Worm (Caenorhabditis elegans) whole organism, young adult: ENCODE data around the gene C36B7.4.

ENCODE experiments used
- B0261.1 ChIP-seq: sonication (generic microtip); optimal IDR thresholded peaks from 2 replicates; lab custom pipeline; 2016; ENCODE audit warnings: mild to moderate bottlenecking, missing genetic modification characterization, moderate library complexity, missing compliant biosample characterization
- C17E4.6 ChIP-seq: fragments of 200-800 bp; sonication (Bioruptor generic); IDR thresholded peaks from 2 replicates; pipeline ENCODE4 v1.3.6; 2022; ENCODE audit warnings: missing genetic modification reagents, missing genetic modification characterization, missing compliant biosample characterization
- F10E7.11 ChIP-seq: sonication (generic microtip); optimal IDR thresholded peaks from 2 replicates; lab custom pipeline; 2017; ENCODE audit warnings: mild to moderate bottlenecking, missing genetic modification characterization, moderate library complexity, missing compliant biosample characterization
- F22D6.2 ChIP-seq: sonication (generic microtip); optimal IDR thresholded peaks from 2 replicates; lab custom pipeline; 2016; ENCODE audit warnings: mild to moderate bottlenecking, missing genetic modification characterization, missing compliant biosample characterization
- Y67H2A.10 ChIP-seq: fragments of 200-800 bp; sonication (Bioruptor generic); conservative IDR thresholded peaks from 2 replicates; pipeline ENCODE4 v1.3.6; 2022; ENCODE audit warnings: missing genetic modification reagents, missing genetic modification characterization, missing compliant biosample characterization
- Y79H2A.3 ChIP-seq: fragments of 200-800 bp; sonication (Bioruptor generic); conservative IDR thresholded peaks from 2 replicates; pipeline ENCODE4 v1.3.6; 2022; ENCODE audit warnings: missing genetic modification reagents, missing genetic modification characterization, missing compliant biosample characterization
- ama-1 ChIP-seq, 3 experiments: fragments of 150-350 bp in 1 of 3; sonication (generic microtip) in 2 of 3; optimal IDR thresholded peaks; 2 replicates each; lab custom pipeline; 2014 to 2018; ENCODE audit warnings: missing biosample characterization in 2 of 3, missing genetic modification characterization in 2 of 3, missing genetic modification reagents in 2 of 3
- athp-1 ChIP-seq: sonication (generic microtip); optimal IDR thresholded peaks from 2 replicates; lab custom pipeline; 2017; ENCODE audit warnings: mild to moderate bottlenecking, missing genetic modification characterization, missing compliant biosample characterization
- attf-5 ChIP-seq: fragments of 200-800 bp; sonication (Bioruptor generic); optimal IDR thresholded peaks from 2 replicates; lab custom pipeline; 2018; ENCODE audit warnings: mild to moderate bottlenecking, missing genetic modification characterization, missing compliant biosample characterization
- ceh-58 ChIP-seq: fragments of 200-800 bp; sonication (Bioruptor generic); IDR thresholded peaks from 2 replicates; pipeline ENCODE4 v1.3.6; 2022; ENCODE audit warnings: missing genetic modification characterization, missing compliant biosample characterization
- ceh-91 ChIP-seq: fragments of 200-800 bp; sonication (Bioruptor generic); IDR thresholded peaks from 2 replicates; pipeline ENCODE4 v1.3.6; 2022; ENCODE audit warnings: missing genetic modification reagents, missing genetic modification characterization, missing compliant biosample characterization
- dpff-1 ChIP-seq: sonication (generic microtip); optimal IDR thresholded peaks from 2 replicates; lab custom pipeline; 2017; ENCODE audit warnings: mild to moderate bottlenecking, missing genetic modification characterization, missing compliant biosample characterization
- dpl-1 ChIP-seq: fragments of 150-350 bp; optimal IDR thresholded peaks from 2 replicates; lab custom pipeline; 2014; ENCODE audit warnings: missing biosample characterization, missing genetic modification reagents, missing genetic modification characterization
- egrh-3 ChIP-seq: fragments of 200-800 bp; sonication (Bioruptor generic); IDR thresholded peaks from 2 replicates; pipeline ENCODE4 v1.3.6; 2022; ENCODE audit warnings: missing genetic modification reagents, missing genetic modification characterization, missing compliant biosample characterization
- ekl-4 ChIP-seq: fragments of 200-800 bp; sonication (Bioruptor generic); IDR thresholded peaks from 2 replicates; pipeline ENCODE4 v1.3.6; 2022; ENCODE audit warnings: missing genetic modification reagents, missing genetic modification characterization, missing compliant biosample characterization
- fkh-3 ChIP-seq: sonication (generic microtip); optimal IDR thresholded peaks from 2 replicates; lab custom pipeline; 2016; ENCODE audit warnings: mild to moderate bottlenecking, missing genetic modification characterization, missing compliant biosample characterization
- hlh-26 ChIP-seq: fragments of 200-800 bp; sonication (Bioruptor generic); conservative IDR thresholded peaks from 2 replicates; pipeline ENCODE4 v1.3.6; 2022; ENCODE audit warnings: missing genetic modification reagents, missing genetic modification characterization, missing compliant biosample characterization
- hmg-20 ChIP-seq: fragments of 200-800 bp; sonication (Bioruptor generic); IDR thresholded peaks from 2 replicates; pipeline ENCODE4 v1.3.6; 2022; ENCODE audit warnings: missing genetic modification reagents, missing genetic modification characterization, missing compliant biosample characterization
- let-526 ChIP-seq: fragments of 200-800 bp; sonication (Bioruptor generic); IDR thresholded peaks from 2 replicates; pipeline ENCODE4 v1.3.6; 2022; ENCODE audit warnings: missing genetic modification reagents, missing genetic modification characterization, missing compliant biosample characterization
- lin-40 ChIP-seq: sonication (generic microtip); optimal IDR thresholded peaks from 2 replicates; lab custom pipeline; 2016; ENCODE audit warnings: missing genetic modification characterization, mild to moderate bottlenecking, missing compliant biosample characterization, missing genotype, missing genetic modification reagents
- madf-3 ChIP-seq: fragments of 200-800 bp; sonication (Bioruptor generic); IDR thresholded peaks from 2 replicates; pipeline ENCODE4 v1.3.6; 2022; ENCODE audit warnings: missing genetic modification reagents, missing genetic modification characterization, missing compliant biosample characterization
- nfya-1 ChIP-seq: sonication (generic microtip); optimal IDR thresholded peaks from 2 replicates; lab custom pipeline; 2017; ENCODE audit warnings: antibody characterized with exemption, missing compliant biosample characterization, missing genetic modification characterization, borderline replicate concordance; ENCODE audit not compliant: insufficient read depth
- nhr-179 ChIP-seq: sonication (generic microtip); optimal IDR thresholded peaks from 2 replicates; lab custom pipeline; 2016; ENCODE audit warnings: mild to moderate bottlenecking, missing genetic modification characterization, missing compliant biosample characterization
- nhr-80 ChIP-seq: sonication (generic microtip); optimal IDR thresholded peaks from 2 replicates; lab custom pipeline; 2016; ENCODE audit warnings: missing genetic modification characterization, missing compliant biosample characterization
- rpc-1 ChIP-seq, 2 experiments: fragments of 150-350 bp in 1 of 2; sonication (generic microtip) in 1 of 2; optimal IDR thresholded peaks; 2 replicates each; lab custom pipeline; 2014 to 2018; ENCODE audit warnings: missing biosample characterization in 1 of 2, missing genetic modification characterization in 1 of 2, missing genetic modification reagents in 1 of 2, missing genotype in 1 of 2
- sea-2 ChIP-seq: fragments of 200-800 bp; sonication (Bioruptor generic); IDR thresholded peaks from 2 replicates; pipeline ENCODE4 v1.3.6; 2022; ENCODE audit warnings: missing genetic modification characterization, missing compliant biosample characterization
- snpc-3.4 ChIP-seq: sonication (generic microtip); optimal IDR thresholded peaks from 2 replicates; lab custom pipeline; 2017; ENCODE audit warnings: missing genetic modification characterization, mild to moderate bottlenecking, missing compliant biosample characterization, antibody characterized with exemption, moderate library complexity, missing genotype, missing genetic modification reagents
- sptf-2 ChIP-seq: fragments of 200-800 bp; sonication (Bioruptor generic); optimal IDR thresholded peaks from 2 replicates; lab custom pipeline; 2018; ENCODE audit warnings: mild to moderate bottlenecking, missing genetic modification characterization, missing compliant biosample characterization
- tbx-9 ChIP-seq: sonication (generic microtip); optimal IDR thresholded peaks from 2 replicates; lab custom pipeline; 2016; ENCODE audit warnings: borderline replicate concordance, missing genetic modification characterization, inconsistent platforms, missing compliant biosample characterization
- unc-62 ChIP-seq: fragments of 150-350 bp; optimal IDR thresholded peaks from 2 replicates; lab custom pipeline; 2014; ENCODE audit warnings: missing biosample characterization, missing genetic modification reagents, missing genetic modification characterization
- xnd-1 ChIP-seq: sonication (generic microtip); optimal IDR thresholded peaks from 2 replicates; lab custom pipeline; 2016; ENCODE audit warnings: missing genotype, missing genetic modification reagents, missing genetic modification characterization, missing compliant biosample characterization
- ztf-25 ChIP-seq: fragments of 200-800 bp; sonication (Bioruptor generic); IDR thresholded peaks from 2 replicates; pipeline ENCODE4 v1.3.6; 2022; ENCODE audit warnings: missing genetic modification reagents, missing genetic modification characterization, missing compliant biosample characterization
- ztf-26 ChIP-seq: sonication (generic microtip); optimal IDR thresholded peaks from 2 replicates; lab custom pipeline; 2017; ENCODE audit warnings: missing genetic modification characterization, missing compliant biosample characterization

The C36B7.4 gene

DNA sequence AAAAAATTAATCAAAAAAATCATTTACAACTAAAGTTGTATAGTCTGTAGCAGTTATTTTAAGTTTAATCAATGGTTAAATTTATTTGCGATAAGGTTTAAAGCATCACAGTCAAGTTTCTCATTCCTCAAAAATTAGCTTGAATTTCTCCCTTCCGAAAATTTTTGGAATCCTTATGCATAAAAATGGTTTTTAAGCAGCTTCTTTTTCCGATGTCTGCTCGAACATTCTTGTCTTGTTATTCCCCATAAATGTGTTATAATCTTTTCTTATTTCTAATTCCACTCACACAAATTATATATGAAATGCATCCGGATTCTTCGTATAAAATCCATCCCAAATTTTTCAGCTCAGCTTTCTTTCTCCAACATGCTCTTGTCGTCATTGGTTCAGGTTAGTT, 15.7 kb upstream of the C36B7.4 start, which contains the start of gene C36B7.3:
TSS of gene C36B7.3 (plus strand) at position 301 of the 400 bp plus-strand sequence.
- TF ChIP-seq ama-1 (optimal IDR thresholded peaks at IDR 0.05; lab: Kevin White, UChicago), result no peak
- TF ChIP-seq ama-1 (GFP tag; optimal IDR thresholded peaks at IDR 0.05; lab: Kevin White, UChicago), result no peak
- TF ChIP-seq hmg-20 (GFP tag; lab: Robert Waterston, UW), result no peak

DNA sequence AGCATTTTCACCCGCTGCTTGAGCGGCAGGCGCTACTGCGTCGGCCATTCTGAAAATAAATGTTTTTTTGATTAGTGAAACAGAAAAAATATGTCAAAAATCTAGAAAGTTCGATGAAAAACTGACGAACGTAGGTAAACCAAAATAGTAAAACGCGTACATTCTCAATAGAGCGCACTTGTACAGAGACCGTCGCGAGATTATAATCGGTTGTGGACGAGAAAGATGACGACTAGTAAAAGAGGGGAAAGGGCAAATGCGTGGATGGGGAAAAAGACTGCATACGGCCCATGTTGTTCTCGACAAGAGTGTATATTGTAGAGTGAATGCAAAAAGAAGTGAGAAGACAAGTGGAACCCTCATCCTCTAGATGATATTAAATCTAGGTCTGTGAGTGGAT, 14.5 kb upstream of the C36B7.4 start, which contains the start of gene C36B7.6:
TSS of gene C36B7.6 (minus strand) at position 49 of the 400 bp plus-strand sequence.
- peak; percentile 58 for TF ChIP-seq nhr-80
- peak; percentile 27 for TF ChIP-seq attf-5
- TF ChIP-seq sea-2, result no peak
- TF ChIP-seq, all 124 proteins: peak for 2

DNA sequence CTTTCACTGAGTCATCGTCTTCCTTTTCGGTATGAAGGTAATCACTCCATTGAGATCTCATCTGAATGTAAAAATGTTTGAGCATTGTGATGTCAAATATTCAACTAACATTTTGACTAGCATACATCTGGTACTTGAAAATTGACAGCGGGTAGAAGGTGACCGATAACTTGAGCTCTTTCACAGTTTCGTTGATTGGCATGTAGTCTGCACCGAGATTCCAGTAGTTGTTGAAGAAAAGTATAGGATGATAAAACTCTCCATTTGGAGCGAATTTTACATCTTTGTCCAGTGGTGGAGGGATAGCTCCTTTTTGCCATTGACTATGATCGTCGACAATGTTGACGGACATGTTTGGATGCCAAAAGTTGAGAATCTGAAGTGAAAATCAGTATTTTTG, 13.2 kb upstream of the C36B7.4 start:
- TF ChIP-seq F22D6.2 (tag; lab: Kevin White, UChicago), result no peak
- TF ChIP-seq madf-3 (GFP tag; lab: Robert Waterston, UW), result no peak
- no peak for TF ChIP-seq ekl-4
- TF ChIP-seq ztf-25, result no peak
- TF ChIP-seq nhr-179 (tag; lab: Kevin White, UChicago), result no peak
- no peak for TF ChIP-seq rpc-1 (optimal IDR thresholded peaks at IDR 0.05; lab: Kevin White, UChicago)
- TF ChIP-seq rpc-1 (tag; optimal IDR thresholded peaks at IDR 0.05; lab: Kevin White, UChicago), result no peak
- TF ChIP-seq tbx-9 (tag; lab: Kevin White, UChicago), result no peak
- TF ChIP-seq ama-1 (optimal IDR thresholded peaks at IDR 0.05; lab: Kevin White, UChicago), result no peak
- TF ChIP-seq ama-1 (GFP tag; optimal IDR thresholded peaks at IDR 0.05; lab: Kevin White, UChicago), result no peak
- TF ChIP-seq fkh-3 (tag; lab: Kevin White, UChicago), result no peak
- no peak for TF ChIP-seq lin-40 (tag; lab: Kevin White, UChicago)
- TF ChIP-seq hlh-26 (GFP tag; lab: Robert Waterston, UW), result no peak
- no peak for TF ChIP-seq xnd-1 (tag; lab: Kevin White, UChicago)
- TF ChIP-seq Y79H2A.3 (GFP tag; lab: Robert Waterston, UW), result no peak
- no peak for TF ChIP-seq F10E7.11 (tag; lab: Kevin White, UChicago)

DNA sequence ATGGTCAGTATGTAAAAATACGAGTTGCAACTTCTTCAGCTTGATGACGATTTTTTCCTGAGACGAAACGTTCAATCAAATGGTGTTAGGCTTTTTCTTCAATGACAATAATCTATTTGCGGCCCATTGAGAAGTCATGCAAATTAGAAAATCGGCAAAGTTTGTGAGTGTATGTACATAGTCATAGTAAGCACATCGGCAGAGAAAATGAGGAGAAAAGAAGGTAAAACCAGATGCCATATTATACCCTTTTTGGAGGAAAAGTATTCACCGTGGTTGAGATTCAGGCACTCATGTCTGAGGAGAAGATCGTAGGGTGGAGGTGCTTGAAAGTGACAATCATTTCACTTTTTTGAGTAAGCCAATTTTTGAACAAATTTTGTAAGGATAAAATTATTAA, 10.5 kb upstream of the C36B7.4 start, which contains the start of gene C36B7.5:
TSS of gene C36B7.5 (minus strand) at position 101 of the 400 bp plus-strand sequence.
- no peak for TF ChIP-seq egrh-3 (GFP tag; lab: Robert Waterston, UW)
- TF ChIP-seq dpl-1 (GFP tag; lab: Kevin White, UChicago), result no peak

DNA sequence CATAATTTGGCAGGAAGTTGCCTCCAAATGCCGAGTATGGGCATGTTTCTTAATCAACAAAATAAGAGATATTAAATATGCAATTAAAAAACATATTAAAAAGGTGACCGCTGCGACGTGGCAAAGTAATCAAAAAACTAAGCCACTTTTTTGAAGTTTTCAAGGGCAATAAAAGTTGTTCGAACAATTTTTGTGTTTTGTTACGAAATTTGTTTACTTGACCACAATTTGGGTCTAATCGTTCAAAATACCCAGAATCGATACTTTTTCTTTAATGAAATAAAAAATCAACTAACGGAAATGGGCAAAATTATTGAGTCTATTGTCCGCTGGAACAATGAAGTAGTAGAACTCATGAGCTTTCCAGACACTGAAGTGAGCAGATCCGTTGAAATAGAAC, 745 bp downstream of the C36B7.4 start, which contains the start of gene Y1B5A.1:
TSS of gene Y1B5A.1 (plus strand) at position 301 of the 400 bp plus-strand sequence.
- TF ChIP-seq Y67H2A.10 (GFP tag; lab: Robert Waterston, UW) (no peak), F10E7.11 (tag; lab: Kevin White, UChicago) (no peak), C17E4.6 (GFP tag; lab: Robert Waterston, UW) (no peak), athp-1 (tag; lab: Kevin White, UChicago) (no peak), nfya-1 (no peak), ama-1 (optimal IDR thresholded peaks at IDR 0.05; lab: Kevin White, UChicago) (no peak), ama-1 (GFP tag; optimal IDR thresholded peaks at IDR 0.05; lab: Kevin White, UChicago) (no peak), ztf-26 (no peak), dpff-1 (tag; lab: Kevin White, UChicago) (no peak), snpc-3.4 (tag; lab: Kevin White, UChicago) (no peak), B0261.1 (tag; lab: Kevin White, UChicago) (no peak), let-526 (no peak), unc-62 (GFP tag; lab: Kevin White, UChicago) (no peak), fkh-3 (tag; lab: Kevin White, UChicago) (no peak), sptf-2 (GFP tag; lab: Kevin White, UChicago) (no peak), ceh-91 (no peak), ceh-58 (no peak)
